Worm (Caenorhabditis elegans) whole organism, L2 larva: ENCODE results near the gene F37C12.21.

Experiments
- C34F6.9 ChIP-seq: fragments of 150-350 bp; optimal IDR thresholded peaks from 2 replicates; lab custom pipeline; 2014; ENCODE audit warnings: missing biosample characterization, missing genetic modification characterization
- F13H6.1 ChIP-seq: sonication (generic microtip); optimal IDR thresholded peaks from 2 replicates; lab custom pipeline; 2016; ENCODE audit warnings: missing genetic modification characterization, missing compliant biosample characterization
- R02D3.7 ChIP-seq: fragments of 150-350 bp; optimal IDR thresholded peaks from 2 replicates; lab custom pipeline; 2014; ENCODE audit warnings: missing biosample characterization, missing genetic modification characterization
- ZK546.5 ChIP-seq: sonication (generic microtip); optimal IDR thresholded peaks from 2 replicates; lab custom pipeline; 2017; ENCODE audit warnings: missing biosample characterization, missing genetic modification characterization
- aly-2 ChIP-seq: fragments of 150-350 bp; optimal IDR thresholded peaks from 2 replicates; lab custom pipeline; 2014; ENCODE audit warnings: missing biosample characterization, missing genetic modification characterization
- blmp-1 ChIP-seq: sonication (generic microtip); optimal IDR thresholded peaks from 2 replicates; lab custom pipeline; 2017; ENCODE audit warnings: missing genetic modification characterization, mild to moderate bottlenecking, missing compliant biosample characterization, antibody characterized with exemption, moderate library complexity; ENCODE audit not compliant: insufficient read depth
- ceh-82 ChIP-seq: fragments of 150-350 bp; optimal IDR thresholded peaks from 2 replicates; lab custom pipeline; 2014; ENCODE audit warnings: missing biosample characterization, missing genetic modification characterization
- crh-2 ChIP-seq: sonication (generic microtip); optimal IDR thresholded peaks from 2 replicates; lab custom pipeline; 2017; ENCODE audit warnings: missing biosample characterization, missing genetic modification characterization
- egl-27 ChIP-seq: sonication (generic microtip); optimal IDR thresholded peaks from 3 replicates; lab custom pipeline; 2017; ENCODE audit warnings: missing biosample characterization, missing genetic modification reagents, missing genetic modification characterization
- elt-3 ChIP-seq: sonication (generic microtip); optimal IDR thresholded peaks from 2 replicates; lab custom pipeline; 2017; ENCODE audit warnings: missing biosample characterization, missing genetic modification characterization
- fos-1 ChIP-seq: fragments of 150-350 bp; optimal IDR thresholded peaks from 2 replicates; lab custom pipeline; 2014; ENCODE audit warnings: missing biosample characterization, missing genetic modification characterization
- gmeb-1 ChIP-seq: fragments of 150-350 bp; optimal IDR thresholded peaks from 2 replicates; lab custom pipeline; 2014; ENCODE audit warnings: missing biosample characterization, missing genetic modification characterization
- lin-11 ChIP-seq: fragments of 150-350 bp; sonication (generic microtip); optimal IDR thresholded peaks from 2 replicates; lab custom pipeline; 2014; ENCODE audit warnings: missing biosample characterization, missing genetic modification characterization, inconsistent platforms, mixed read lengths
- lin-13 ChIP-seq: fragments of 150-350 bp; optimal IDR thresholded peaks from 2 replicates; lab custom pipeline; 2014; ENCODE audit warnings: missing biosample characterization, missing genetic modification reagents, missing genetic modification characterization
- lin-39 ChIP-seq: fragments of 150-350 bp; optimal IDR thresholded peaks from 2 replicates; lab custom pipeline; 2014; ENCODE audit warnings: missing biosample characterization, missing genetic modification reagents, missing genetic modification characterization
- lsy-2 ChIP-seq, 2 experiments: fragments of 150-350 bp in 1 of 2; sonication (generic microtip) in 1 of 2; optimal IDR thresholded peaks; 2 replicates each; lab custom pipeline; 2014 to 2017; ENCODE audit warnings: missing biosample characterization in 2 of 2, missing genetic modification characterization in 2 of 2
- mab-5 ChIP-seq: fragments of 150-350 bp; optimal IDR thresholded peaks from 2 replicates; lab custom pipeline; 2014; ENCODE audit warnings: missing biosample characterization, missing genetic modification characterization
- mbf-1 ChIP-seq: sonication (generic microtip); optimal IDR thresholded peaks from 2 replicates; lab custom pipeline; 2017; ENCODE audit warnings: missing biosample characterization, missing genetic modification characterization
- mdl-1 ChIP-seq, 2 experiments: fragments of 150-350 bp in 1 of 2; sonication (generic microtip) in 1 of 2; optimal IDR thresholded peaks; 2 replicates each; lab custom pipeline; 2017; ENCODE audit warnings: missing biosample characterization in 2 of 2, missing genetic modification characterization in 2 of 2
- nhr-10 ChIP-seq: sonication (generic microtip); optimal IDR thresholded peaks from 2 replicates; lab custom pipeline; 2017; ENCODE audit warnings: missing biosample characterization, missing genetic modification characterization
- nhr-12 ChIP-seq: fragments of 150-350 bp; optimal IDR thresholded peaks from 2 replicates; lab custom pipeline; 2014; ENCODE audit warnings: missing biosample characterization, missing genetic modification characterization
- nhr-129 ChIP-seq: fragments of 150-350 bp; optimal IDR thresholded peaks from 2 replicates; lab custom pipeline; 2014; ENCODE audit warnings: missing biosample characterization, missing genetic modification characterization
- nhr-23 ChIP-seq: fragments of 150-350 bp; optimal IDR thresholded peaks from 2 replicates; lab custom pipeline; 2014; ENCODE audit warnings: missing biosample characterization, missing genetic modification reagents, missing genetic modification characterization
- nhr-25 ChIP-seq: fragments of 150-350 bp; sonication (generic microtip); optimal IDR thresholded peaks from 3 replicates; lab custom pipeline; 2014; ENCODE audit warnings: missing biosample characterization, missing genetic modification characterization
- peb-1 ChIP-seq: fragments of 150-350 bp; optimal IDR thresholded peaks from 2 replicates; lab custom pipeline; 2014; ENCODE audit warnings: missing biosample characterization, missing genetic modification characterization
- sem-4 ChIP-seq: fragments of 150-350 bp; optimal IDR thresholded peaks from 2 replicates; lab custom pipeline; 2014; ENCODE audit warnings: missing biosample characterization, missing genetic modification reagents, missing genetic modification characterization
- skn-1 ChIP-seq: sonication (generic microtip); optimal IDR thresholded peaks from 2 replicates; lab custom pipeline; 2017; ENCODE audit warnings: missing biosample characterization, missing genetic modification characterization
- sma-3 ChIP-seq: sonication (generic microtip); optimal IDR thresholded peaks from 2 replicates; lab custom pipeline; 2016; ENCODE audit warnings: missing genetic modification reagents, missing genetic modification characterization, missing compliant biosample characterization
- sma-9 ChIP-seq, 2 experiments: fragments of 150-350 bp in 1 of 2; sonication (generic microtip) in 1 of 2; optimal IDR thresholded peaks; 2 replicates each; lab custom pipeline; 2014 to 2016; ENCODE audit warnings: missing genetic modification characterization in 2 of 2, mild to moderate bottlenecking in 1 of 2, missing biosample characterization in 1 of 2, missing compliant biosample characterization in 1 of 2, missing genetic modification reagents in 1 of 2, moderate library complexity in 1 of 2
- unc-55 ChIP-seq: fragments of 150-350 bp; sonication (generic microtip); optimal IDR thresholded peaks from 3 replicates; lab custom pipeline; 2014; ENCODE audit warnings: missing biosample characterization, missing genetic modification reagents, missing genetic modification characterization
- unc-62 ChIP-seq: fragments of 150-350 bp; optimal IDR thresholded peaks from 2 replicates; lab custom pipeline; 2014; ENCODE audit warnings: missing biosample characterization, missing genetic modification reagents, missing genetic modification characterization
- ztf-1 ChIP-seq: fragments of 200-800 bp; sonication (Bioruptor generic); conservative IDR thresholded peaks from 2 replicates; pipeline ENCODE4 v1.3.6; 2022; ENCODE audit warnings: missing genetic modification characterization, missing compliant biosample characterization

Gene F37C12.21

ce11 chrIII:7162065-7162762, 25.9 kb upstream of the F37C12.21 start, which contains the start of the genes syf-2 and K04G7.1 (continued):
- TF ChIP-seq nhr-129 (peak; percentile 82), ztf-1 (no peak), lin-11 (tag; lab: Kevin White, UChicago) (peak; percentile 87), aly-2 (tag; lab: Kevin White, UChicago) (no peak), nhr-23 (no peak), mdl-1 (tag; optimal IDR thresholded peaks at IDR 0.05; lab: Kevin White, UChicago) (peak in 1 of 2 experiments; percentile 67), R02D3.7 (tag; lab: Kevin White, UChicago) (peak; percentile 19), nhr-12 (no peak), unc-62 (GFP tag; lab: Kevin White, UChicago) (no peak), skn-1 (peak; percentile 19), peb-1 (tag; lab: Kevin White, UChicago) (no peak), lin-13 (GFP tag; lab: Kevin White, UChicago) (peak; percentile 99), ZK546.5 (tag; lab: Kevin White, UChicago) (peak; percentile 12), ceh-82 (tag; lab: Kevin White, UChicago) (no peak), crh-2 (tag; lab: Kevin White, UChicago) (peak; percentile 94), egl-27 (tag; lab: Kevin White, UChicago) (peak; percentile 92), nhr-25 (tag; lab: Kevin White, UChicago) (peak; percentile 89), sem-4 (tag; lab: Kevin White, UChicago) (peak; percentile 77), sma-3 (GFP tag; lab: Kevin White, UChicago) (peak; percentile 86)

- TF ChIP-seq nhr-10 (tag; lab: Kevin White, UChicago) (no peak), mab-5 (no peak), unc-55 (GFP tag; lab: Kevin White, UChicago) (no peak), ZK546.5 (tag; lab: Kevin White, UChicago) (no peak), C34F6.9 (tag; lab: Kevin White, UChicago) (no peak), lin-13 (GFP tag; lab: Kevin White, UChicago) (no peak), nhr-129 (no peak), sem-4 (tag; lab: Kevin White, UChicago) (no peak), lin-11 (tag; lab: Kevin White, UChicago) (no peak), nhr-12 (no peak)
- TF ChIP-seq, all 48 proteins: peak for 0
Measured at ce11 chrIII:7165276-7165675, 22.9 kb upstream of the F37C12.21 start.

ce11 chrIII:7165816-7166229, 22.3 kb upstream of the F37C12.21 start:
- peak; percentile 73 for TF ChIP-seq sma-9 (GFP tag; optimal IDR thresholded peaks at IDR 0.05; lab: Kevin White, UChicago)
- no peak for TF ChIP-seq sma-9 (tag; optimal IDR thresholded peaks at IDR 0.05; lab: Kevin White, UChicago)
- TF ChIP-seq lin-11 (tag; lab: Kevin White, UChicago): no peak
- TF ChIP-seq mbf-1: no peak
- TF ChIP-seq nhr-23: no peak
- peak in 1 of 2 experiments; percentile 21 for TF ChIP-seq mdl-1 (tag; optimal IDR thresholded peaks at IDR 0.05; lab: Kevin White, UChicago)
- TF ChIP-seq nhr-129: peak; percentile 76
- peak; percentile 43 for TF ChIP-seq egl-27 (tag; lab: Kevin White, UChicago)
- no peak for TF ChIP-seq elt-3
- peak; percentile 71 for TF ChIP-seq blmp-1 (tag; lab: Kevin White, UChicago)
- TF ChIP-seq gmeb-1 (tag; lab: Kevin White, UChicago): peak; percentile 52
- TF ChIP-seq fos-1 (tag; lab: Kevin White, UChicago): peak; percentile 95
- peak in 1 of 2 experiments; percentile 50 for TF ChIP-seq lsy-2 (tag; optimal IDR thresholded peaks at IDR 0.05; lab: Kevin White, UChicago)
- peak; percentile 80 for TF ChIP-seq C34F6.9 (tag; lab: Kevin White, UChicago)
- TF ChIP-seq crh-2 (tag; lab: Kevin White, UChicago): peak; percentile 87
- TF ChIP-seq F13H6.1 (tag; lab: Kevin White, UChicago): peak; percentile 51
- no peak for TF ChIP-seq lin-39
- TF ChIP-seq unc-55 (GFP tag; lab: Kevin White, UChicago): peak; percentile 57
